Fruit fly (Drosophila melanogaster) whole organism, prepupa: ENCODE measurements around the gene SLC22A.

Experiments
- Blimp-1 ChIP-seq: fragments of 200-800 bp; sonication (Bioruptor generic); optimal IDR thresholded peaks from 3 replicates; lab custom pipeline; 2017; ENCODE audit warnings: missing biosample characterization, missing genetic modification characterization, mild to moderate bottlenecking, moderate library complexity, missing genetic modification reagents
- CG10669 ChIP-seq: fragments of 200-800 bp; sonication (Bioruptor generic); optimal IDR thresholded peaks from 3 replicates; lab custom pipeline; 2018; ENCODE audit warnings: missing biosample characterization, mild to moderate bottlenecking, missing genetic modification characterization, moderate library complexity
- CG11294 ChIP-seq: fragments of 200-800 bp; sonication (Bioruptor generic); IDR thresholded peaks from 2 replicates; pipeline ENCODE4 v1.3.6; 2022; ENCODE audit warnings: missing biosample characterization, missing genetic modification characterization
- CG11762 ChIP-seq: fragments of 200-800 bp; sonication (Bioruptor generic); optimal IDR thresholded peaks from 3 replicates; lab custom pipeline; 2016; ENCODE audit warnings: missing biosample characterization, missing genetic modification characterization; ENCODE audit not compliant: insufficient read depth
- CG15336 ChIP-seq: fragments of 200-800 bp; sonication (Bioruptor generic); IDR thresholded peaks from 2 replicates; pipeline ENCODE4 v1.3.6; 2022; ENCODE audit warnings: missing biosample characterization, missing genetic modification characterization
- CG1621 ChIP-seq: fragments of 200-800 bp; sonication (Bioruptor generic); optimal IDR thresholded peaks from 3 replicates; lab custom pipeline; 2018; ENCODE audit warnings: missing biosample characterization, mild to moderate bottlenecking, missing genetic modification characterization
- CG3032 ChIP-seq: fragments of 200-800 bp; optimal IDR thresholded peaks from 2 replicates; lab custom pipeline; 2019; ENCODE audit warnings: missing biosample characterization, mild to moderate bottlenecking, missing genetic modification characterization, moderate library complexity
- CG31627 ChIP-seq: fragments of 200-800 bp; sonication (Bioruptor generic); optimal IDR thresholded peaks from 3 replicates; lab custom pipeline; 2016; ENCODE audit warnings: missing biosample characterization, missing genetic modification characterization
- CG34406 ChIP-seq: fragments of 200-800 bp; sonication (Bioruptor generic); optimal IDR thresholded peaks from 3 replicates; lab custom pipeline; 2016; ENCODE audit warnings: missing biosample characterization, missing genetic modification characterization
- CG3919 ChIP-seq: fragments of 200-800 bp; sonication (Bioruptor generic); optimal IDR thresholded peaks from 3 replicates; lab custom pipeline; 2016; ENCODE audit warnings: missing biosample characterization, missing genetic modification characterization
- CG6163 ChIP-seq: fragments of 200-800 bp; sonication (Bioruptor generic); IDR thresholded peaks from 3 replicates; pipeline ENCODE4 v1.3.6; 2022; ENCODE audit warnings: missing biosample characterization, missing genetic modification characterization
- CG6276 ChIP-seq: fragments of 200-800 bp; sonication (Bioruptor generic); optimal IDR thresholded peaks from 2 replicates; lab custom pipeline; 2017; ENCODE audit warnings: missing biosample characterization, mild to moderate bottlenecking, missing genetic modification characterization
- CG6808 ChIP-seq: fragments of 200-800 bp; sonication (Bioruptor generic); optimal IDR thresholded peaks from 3 replicates; lab custom pipeline; 2017; ENCODE audit warnings: missing biosample characterization, missing genetic modification characterization, mild to moderate bottlenecking, moderate library complexity, missing genetic modification reagents
- CG8119 ChIP-seq: fragments of 200-800 bp; sonication (Bioruptor generic); IDR thresholded peaks from 3 replicates; pipeline ENCODE4 v1.3.6; 2022; ENCODE audit warnings: missing biosample characterization, missing genetic modification characterization
- CG8632 ChIP-seq: fragments of 200-800 bp; sonication (Bioruptor generic); optimal IDR thresholded peaks from 3 replicates; lab custom pipeline; 2016; ENCODE audit warnings: missing biosample characterization, missing genetic modification characterization
- CG9139 ChIP-seq: fragments of 200-800 bp; sonication (Bioruptor generic); optimal IDR thresholded peaks from 3 replicates; lab custom pipeline; 2017; ENCODE audit warnings: missing biosample characterization, mild to moderate bottlenecking, missing genetic modification characterization
- Eip93F ChIP-seq: fragments of 200-800 bp; sonication (Bioruptor generic); optimal IDR thresholded peaks from 2 replicates; lab custom pipeline; 2016; ENCODE audit warnings: missing biosample characterization, mild to moderate bottlenecking, missing genetic modification characterization
- Ets96B ChIP-seq: fragments of 200-800 bp; optimal IDR thresholded peaks from 2 replicates; lab custom pipeline; 2019; ENCODE audit warnings: missing biosample characterization, mild to moderate bottlenecking, missing genetic modification characterization, moderate library complexity
- Gug ChIP-seq: fragments of 200-800 bp; sonication (Bioruptor generic); IDR thresholded peaks from 2 replicates; pipeline ENCODE4 v1.3.6; 2022; ENCODE audit warnings: missing biosample characterization, missing genetic modification characterization
- Lpt ChIP-seq: fragments of 200-800 bp; sonication (Bioruptor generic); optimal IDR thresholded peaks from 3 replicates; lab custom pipeline; 2016; ENCODE audit warnings: missing biosample characterization, missing genetic modification characterization
- Met ChIP-seq: fragments of 200-800 bp; sonication (Bioruptor generic); optimal IDR thresholded peaks from 3 replicates; lab custom pipeline; 2016; ENCODE audit warnings: missing biosample characterization, missing genetic modification characterization
- OdsH ChIP-seq: fragments of 200-800 bp; sonication (Bioruptor generic); optimal IDR thresholded peaks from 3 replicates; lab custom pipeline; 2016; ENCODE audit warnings: missing biosample characterization, missing genetic modification characterization
- Smox ChIP-seq: fragments of 200-800 bp; sonication (Bioruptor generic); optimal IDR thresholded peaks from 3 replicates; lab custom pipeline; 2016; ENCODE audit warnings: missing biosample characterization, missing genetic modification characterization
- Sox14 ChIP-seq: fragments of 200-800 bp; sonication (Bioruptor generic); optimal IDR thresholded peaks from 3 replicates; lab custom pipeline; 2016; ENCODE audit warnings: missing biosample characterization, missing genetic modification characterization
- achi ChIP-seq: fragments of 200-800 bp; sonication (Bioruptor generic); optimal IDR thresholded peaks from 3 replicates; lab custom pipeline; 2016; ENCODE audit warnings: missing biosample characterization, missing genetic modification characterization
- acj6 ChIP-seq: fragments of 200-800 bp; sonication (Bioruptor generic); optimal IDR thresholded peaks from 3 replicates; lab custom pipeline; 2016; ENCODE audit warnings: missing biosample characterization, missing genetic modification characterization
- cyc ChIP-seq: fragments of 200-800 bp; sonication (Bioruptor generic); optimal IDR thresholded peaks from 3 replicates; lab custom pipeline; 2016; ENCODE audit warnings: missing biosample characterization, missing genetic modification characterization
- dac ChIP-seq: fragments of 200-800 bp; sonication (Bioruptor generic); optimal IDR thresholded peaks from 2 replicates; lab custom pipeline; 2017; ENCODE audit warnings: missing biosample characterization, mild to moderate bottlenecking, missing genetic modification characterization
- dsx ChIP-seq: fragments of 200-800 bp; optimal IDR thresholded peaks from 3 replicates; lab custom pipeline; 2019; ENCODE audit warnings: missing biosample characterization, mild to moderate bottlenecking, missing genetic modification characterization, moderate library complexity; ENCODE audit not compliant: poor library complexity, severe bottlenecking
- eg ChIP-seq: fragments of 200-800 bp; sonication (Bioruptor generic); IDR thresholded peaks from 3 replicates; pipeline ENCODE4 v1.3.6; 2022; ENCODE audit warnings: missing biosample characterization, missing genetic modification characterization
- esn ChIP-seq: fragments of 200-800 bp; sonication (Bioruptor generic); optimal IDR thresholded peaks from 2 replicates; lab custom pipeline; 2016; ENCODE audit warnings: missing biosample characterization, mild to moderate bottlenecking, missing genetic modification characterization, moderate library complexity
- fd85E ChIP-seq: fragments of 200-800 bp; sonication (Bioruptor generic); optimal IDR thresholded peaks from 3 replicates; lab custom pipeline; 2016; ENCODE audit warnings: missing biosample characterization, missing genetic modification characterization
- net ChIP-seq: fragments of 200-800 bp; sonication (Bioruptor generic); optimal IDR thresholded peaks from 3 replicates; lab custom pipeline; 2016; ENCODE audit warnings: missing biosample characterization, missing genetic modification characterization
- pdm3 ChIP-seq: fragments of 200-800 bp; sonication (Bioruptor generic); optimal IDR thresholded peaks from 3 replicates; lab custom pipeline; 2016; ENCODE audit warnings: missing biosample characterization, missing genetic modification characterization
- salr ChIP-seq, 2 experiments: fragments of 200-800 bp; sonication (Bioruptor generic); optimal IDR thresholded peaks; 3 replicates each; lab custom pipeline; 2016 to 2018; ENCODE audit warnings: missing biosample characterization in 2 of 2, missing genetic modification characterization in 2 of 2, mild to moderate bottlenecking in 1 of 2
- spab ChIP-seq: fragments of 200-800 bp; sonication (Bioruptor generic); optimal IDR thresholded peaks from 2 replicates; lab custom pipeline; 2017; ENCODE audit warnings: missing biosample characterization, mild to moderate bottlenecking, missing genetic modification characterization, missing genetic modification reagents
- ss ChIP-seq, 2 experiments: fragments of 200-800 bp; sonication (Bioruptor generic); optimal IDR thresholded peaks; 2 replicates in 1 of 2; 3 replicates in 1 of 2; lab custom pipeline; 2017 to 2018; ENCODE audit warnings: mild to moderate bottlenecking in 2 of 2, missing biosample characterization in 2 of 2, missing genetic modification characterization in 2 of 2, moderate library complexity in 1 of 2
- svp ChIP-seq: fragments of 200-800 bp; sonication (Bioruptor generic); peaks from one replicate; lab custom pipeline; 2016; ENCODE audit warnings: missing biosample characterization, missing genetic modification characterization
- vri ChIP-seq: fragments of 200-800 bp; sonication (Bioruptor generic); optimal IDR thresholded peaks from 3 replicates; lab custom pipeline; 2016; ENCODE audit warnings: missing biosample characterization, mild to moderate bottlenecking, missing genetic modification characterization

SLC22A gene

DNA sequence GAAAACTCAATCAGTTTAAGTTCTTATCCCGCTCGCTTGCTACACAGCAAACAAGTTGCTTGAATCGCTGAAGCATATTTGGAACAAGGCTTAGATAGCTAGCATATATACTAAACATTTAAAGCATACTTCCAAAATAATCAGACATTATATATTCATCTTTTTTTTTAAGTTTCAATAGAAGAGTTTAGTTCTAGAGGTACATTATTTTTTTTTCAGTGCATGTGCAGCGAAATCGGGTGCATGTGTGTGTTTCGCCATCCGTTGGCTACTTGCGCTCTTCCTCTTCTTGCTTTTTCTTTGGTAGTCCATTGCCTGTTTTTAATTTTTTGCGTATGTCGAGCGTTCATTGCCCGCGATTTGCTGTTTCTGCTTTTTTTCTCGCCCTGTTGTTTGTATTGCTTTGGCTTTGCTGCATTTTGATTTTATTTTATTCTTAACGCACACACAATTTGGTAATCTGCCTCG is 43.2 kb upstream of the SLC22A start (continued):
- peak; percentile 80 for TF ChIP-seq Eip93F
- peak; percentile 89 for TF ChIP-seq achi (GFP tag; lab: Kevin White, UChicago)
- peak; percentile 86 for TF ChIP-seq Smox (GFP tag; lab: Kevin White, UChicago)
- peak; percentile 79 for TF ChIP-seq CG34406 (GFP tag; lab: Kevin White, UChicago)
- TF ChIP-seq CG9139 (GFP tag; lab: Kevin White, UChicago), result peak; percentile 55
- peak; percentile 93 for TF ChIP-seq vri (GFP tag; lab: Kevin White, UChicago)
- TF ChIP-seq Gug (GFP tag; lab: Robert Waterston, UW), result peak; percentile 89
- peak; percentile 87 for TF ChIP-seq pdm3
- peak; percentile 89 for TF ChIP-seq CG31627 (GFP tag; lab: Kevin White, UChicago)
- peak; percentile 95 for TF ChIP-seq eg (GFP tag; lab: Robert Waterston, UW)
- TF ChIP-seq CG6163 (GFP tag; lab: Robert Waterston, UW), result peak; percentile 93
- peak; percentile 67 for TF ChIP-seq CG8632 (GFP tag; lab: Kevin White, UChicago)
- TF ChIP-seq cyc (GFP tag; lab: Kevin White, UChicago), result peak; percentile 87
- TF ChIP-seq acj6, result peak; percentile 89
- peak; percentile 93 for TF ChIP-seq Sox14 (GFP tag; lab: Kevin White, UChicago)
- peak; percentile 77 for TF ChIP-seq CG10669
- TF ChIP-seq esn, result peak; percentile 94

DNA sequence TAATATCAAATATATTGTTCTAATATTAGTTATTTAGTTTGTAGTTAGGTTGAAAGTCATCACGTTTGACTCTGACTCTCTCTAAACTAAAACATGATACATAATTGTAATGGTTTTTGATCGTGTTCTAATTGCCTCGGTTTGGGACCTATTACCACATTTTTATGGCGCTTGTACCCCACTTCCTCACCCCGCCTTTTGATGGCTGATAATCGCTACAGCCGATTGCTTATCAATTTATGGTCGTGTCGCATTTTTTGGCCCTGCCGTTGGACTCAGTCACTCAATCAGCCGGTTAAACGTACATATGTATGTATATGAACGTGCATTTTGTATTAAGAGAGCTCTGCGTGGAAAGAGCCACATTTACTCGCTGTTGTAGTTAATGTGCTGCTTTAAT is 42.3 kb upstream of the SLC22A start:
- TF ChIP-seq Sox14 (GFP tag; lab: Kevin White, UChicago) (no peak), svp (GFP tag; lab: Kevin White, UChicago) (peak; percentile 73), vri (GFP tag; lab: Kevin White, UChicago) (peak; percentile 100), Eip93F (peak; percentile 79), Met (no peak), fd85E (GFP tag; lab: Kevin White, UChicago) (no peak), Lpt (GFP tag; lab: Kevin White, UChicago) (no peak), CG8119 (GFP tag; lab: Robert Waterston, UW) (no peak)
- TF ChIP-seq, all 60 proteins: peak for 3

DNA sequence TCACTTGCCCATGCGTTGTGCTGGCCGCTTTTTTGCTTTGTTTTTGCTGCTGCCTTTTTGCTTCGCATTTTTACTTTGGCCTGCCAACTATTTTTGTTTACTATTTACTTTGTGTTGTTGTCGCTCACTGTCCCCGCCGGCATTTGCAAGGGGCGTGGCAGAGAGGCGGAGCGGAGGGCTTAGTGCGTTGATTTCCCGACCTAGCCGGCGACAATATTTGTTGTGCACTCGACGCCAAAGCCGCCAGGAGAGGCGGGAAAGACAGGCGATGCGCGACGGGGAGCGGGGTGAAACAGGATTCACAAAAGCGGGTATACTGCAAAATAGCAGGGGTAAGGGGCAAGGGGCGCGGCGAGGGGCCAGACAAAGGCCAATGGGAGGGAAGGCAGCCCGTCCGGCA is 41.8 kb upstream of the SLC22A start:
- TF ChIP-seq Lpt (GFP tag; lab: Kevin White, UChicago) (peak; percentile 77), OdsH (GFP tag; lab: Kevin White, UChicago) (no peak), CG3032 (tag; lab: Kevin White, UChicago) (peak; percentile 31), dac (GFP tag; lab: Kevin White, UChicago) (peak; percentile 28), CG8119 (GFP tag; lab: Robert Waterston, UW) (peak; percentile 64; the same call in 2 of the 3 replicates), CG11294 (GFP tag; lab: Robert Waterston, UW) (no peak), spab (GFP tag; lab: Kevin White, UChicago) (peak; percentile 37), Sox14 (GFP tag; lab: Kevin White, UChicago) (peak; percentile 12), CG1621 (tag; lab: Kevin White, UChicago) (peak; percentile 90), salr (GFP tag; optimal IDR thresholded peaks at IDR 0.05; lab: Kevin White, UChicago) (peak in 1 of 2 experiments; percentile 55), cyc (GFP tag; lab: Kevin White, UChicago) (no peak), CG10669 (peak; percentile 31), Gug (GFP tag; lab: Robert Waterston, UW) (peak; percentile 52), CG6808 (GFP tag; lab: Kevin White, UChicago) (peak; percentile 71), ss (GFP tag; optimal IDR thresholded peaks at IDR 0.05; lab: Kevin White, UChicago) (peak; percentile 60 to 69), Blimp-1 (GFP tag; lab: Kevin White, UChicago) (no peak), Ets96B (tag; lab: Kevin White, UChicago) (no peak), dsx (GFP tag; lab: Kevin White, UChicago) (peak; percentile 82), CG3919 (GFP tag; lab: Kevin White, UChicago) (peak; percentile 38), net (GFP tag; lab: Kevin White, UChicago) (peak; percentile 1), svp (GFP tag; lab: Kevin White, UChicago) (no peak), CG15336 (peak; percentile 48; the same call in 1 of the 2 replicates), CG6163 (GFP tag; lab: Robert Waterston, UW) (peak; percentile 72), Met (no peak), CG11762 (GFP tag; lab: Kevin White, UChicago) (no peak), CG6276 (peak; percentile 65), eg (GFP tag; lab: Robert Waterston, UW) (peak; percentile 74)
- TF ChIP-seq, all 60 proteins: peak for 19
